Worm (Caenorhabditis elegans) whole organism, early embryonic: ENCODE results near the gene str-64.

ENCODE experiments used
- B0310.2 ChIP-seq: sonication (generic microtip); optimal IDR thresholded peaks from 2 replicates; lab custom pipeline; 2016; ENCODE audit warnings: mild to moderate bottlenecking, missing genetic modification characterization, missing compliant biosample characterization
- ama-1 ChIP-seq: fragments of 150-350 bp; optimal IDR thresholded peaks from 2 replicates; lab custom pipeline; 2014
- ceh-13 ChIP-seq: fragments of 200-800 bp; sonication (Bioruptor generic); optimal IDR thresholded peaks from 2 replicates; lab custom pipeline; 2018; ENCODE audit warnings: mild to moderate bottlenecking, missing genetic modification characterization, missing compliant biosample characterization
- ceh-36 ChIP-seq: sonication (generic microtip); optimal IDR thresholded peaks from 2 replicates; lab custom pipeline; 2016; ENCODE audit warnings: missing genetic modification characterization, inconsistent platforms, missing compliant biosample characterization
- ets-7 ChIP-seq: sonication (generic microtip); optimal IDR thresholded peaks from 2 replicates; lab custom pipeline; 2016; ENCODE audit warnings: missing genotype, missing genetic modification characterization, missing compliant biosample characterization
- flt-1 ChIP-seq: fragments of 200-800 bp; sonication (Bioruptor generic); IDR thresholded peaks from 2 replicates; pipeline ENCODE4 v1.3.6; 2022; ENCODE audit warnings: missing genetic modification characterization, missing compliant biosample characterization
- hmbx-1 ChIP-seq: sonication (generic microtip); optimal IDR thresholded peaks from 2 replicates; lab custom pipeline; 2016; ENCODE audit warnings: mild to moderate bottlenecking, missing genetic modification characterization, missing compliant biosample characterization
- sea-1 ChIP-seq: fragments of 200-800 bp; sonication (Bioruptor generic); conservative IDR thresholded peaks from 2 replicates; pipeline ENCODE4 v1.3.6; 2022; ENCODE audit warnings: missing genetic modification characterization, missing compliant biosample characterization
- tbx-11 ChIP-seq: fragments of 200-800 bp; sonication (Bioruptor generic); IDR thresholded peaks from 2 replicates; pipeline ENCODE4 v1.3.6; 2022; ENCODE audit warnings: missing genetic modification characterization, missing compliant biosample characterization
- tra-4 ChIP-seq: sonication (generic microtip); optimal IDR thresholded peaks from 2 replicates; lab custom pipeline; 2017; ENCODE audit warnings: missing genetic modification characterization, missing compliant biosample characterization

ce11 chrV:3267950-3268349 lies 15.1 kb upstream of the str-64 start, which contains the start of gene T28A11.18:
- TF ChIP-seq tra-4 (tag; lab: Kevin White, UChicago) (no peak), flt-1 (GFP tag; lab: Robert Waterston, UW) (no peak), ama-1 (lab: Kevin White, UChicago) (no peak), B0310.2 (tag; lab: Kevin White, UChicago) (no peak), ceh-36 (tag; lab: Kevin White, UChicago) (no peak), hmbx-1 (tag; lab: Kevin White, UChicago) (no peak), ets-7 (tag; lab: Kevin White, UChicago) (no peak), ceh-13 (no peak), sea-1 (no peak), tbx-11 (GFP tag; lab: Robert Waterston, UW) (no peak)
